Fruit fly (Drosophila melanogaster) whole organism, wandering third instar larva: ENCODE measurements around the gene Plc21C.

ENCODE experiments used
- CrebA ChIP-seq: fragments of 200-800 bp; sonication (Bioruptor generic); optimal IDR thresholded peaks from 2 replicates; lab custom pipeline; 2016; ENCODE audit warnings: missing biosample characterization, mild to moderate bottlenecking, missing genetic modification characterization, borderline replicate concordance
- Dfd ChIP-seq: fragments of >200 bp; optimal IDR thresholded peaks from 2 replicates; lab custom pipeline; 2017; ENCODE audit warnings: missing biosample characterization, missing genetic modification characterization
- GATAd ChIP-seq: sonication (Bioruptor generic); optimal IDR thresholded peaks from 2 replicates; lab custom pipeline; 2016; ENCODE audit warnings: missing biosample characterization, missing genetic modification characterization
- Hr83 ChIP-seq: fragments of 200-300 bp; sonication (Bioruptor generic); optimal IDR thresholded peaks from 2 replicates; lab custom pipeline; 2016; ENCODE audit warnings: missing biosample characterization, mild to moderate bottlenecking, missing genetic modification characterization, moderate library complexity; ENCODE audit not compliant: poor library complexity, severe bottlenecking
- Jra ChIP-seq: sonication (Bioruptor generic); optimal IDR thresholded peaks from 2 replicates; lab custom pipeline; 2016; ENCODE audit warnings: missing biosample characterization, missing genetic modification characterization
- Sp1 ChIP-seq: fragments of 200-800 bp; sonication (Bioruptor generic); optimal IDR thresholded peaks from 3 replicates; lab custom pipeline; 2019; ENCODE audit warnings: missing biosample characterization, mild to moderate bottlenecking, missing genetic modification characterization, moderate library complexity
- fru ChIP-seq: fragments of 200-800 bp; sonication (Bioruptor generic); optimal IDR thresholded peaks from 3 replicates; lab custom pipeline; 2016; ENCODE audit warnings: missing biosample characterization, mild to moderate bottlenecking, missing genetic modification characterization
- pan ChIP-seq: fragments of >200 bp; optimal IDR thresholded peaks from 2 replicates; lab custom pipeline; 2017
- psq ChIP-seq: fragments of 200-800 bp; sonication (Bioruptor generic); optimal IDR thresholded peaks from 3 replicates; lab custom pipeline; 2017; ENCODE audit warnings: missing biosample characterization, mild to moderate bottlenecking, missing genetic modification characterization, moderate library complexity
- rgr ChIP-seq: fragments of 200-800 bp; sonication (Bioruptor generic); optimal IDR thresholded peaks from 3 replicates; lab custom pipeline; 2016; ENCODE audit warnings: missing biosample characterization, mild to moderate bottlenecking, missing genetic modification characterization
- tai ChIP-seq: sonication (Bioruptor generic); optimal IDR thresholded peaks from 2 replicates; lab custom pipeline; 2016; ENCODE audit warnings: missing biosample characterization, missing genetic modification characterization
- usp ChIP-seq: fragments of >200 bp; optimal IDR thresholded peaks from 2 replicates; lab custom pipeline; 2017; ENCODE audit warnings: missing biosample characterization, missing genetic modification characterization

dm6 chr2L:321148-321547 lies 15.4 kb downstream of the Plc21C start, which contains the start of gene CG11911:
- TF ChIP-seq tai (GFP tag; lab: Kevin White, UChicago) (no peak), Hr83 (GFP tag; lab: Kevin White, UChicago) (no peak), Dfd (GFP tag; lab: Kevin White, UChicago) (no peak), usp (no peak), fru (GFP tag; lab: Kevin White, UChicago) (no peak), CrebA (GFP tag; lab: Kevin White, UChicago) (no peak), pan (lab: Kevin White, UChicago) (no peak), Sp1 (GFP tag; lab: Kevin White, UChicago) (no peak), Jra (GFP tag; lab: Kevin White, UChicago) (no peak), GATAd (no peak), rgr (no peak), psq (GFP tag; lab: Kevin White, UChicago) (no peak)
